Fruit fly (Drosophila melanogaster) whole organism, prepupa: ENCODE data around the gene CG7453.

ENCODE experiments used
- Blimp-1 ChIP-seq: fragments of 200-800 bp; sonication (Bioruptor generic); optimal IDR thresholded peaks from 3 replicates; lab custom pipeline; 2017; ENCODE audit warnings: missing biosample characterization, missing genetic modification characterization, mild to moderate bottlenecking, moderate library complexity, missing genetic modification reagents
- CG34406 ChIP-seq: fragments of 200-800 bp; sonication (Bioruptor generic); optimal IDR thresholded peaks from 3 replicates; lab custom pipeline; 2016; ENCODE audit warnings: missing biosample characterization, missing genetic modification characterization
- Hr38 ChIP-seq: sonication (Bioruptor generic); optimal IDR thresholded peaks from 2 replicates; lab custom pipeline; 2016; ENCODE audit warnings: missing biosample characterization, missing genetic modification characterization
- eg ChIP-seq: fragments of 200-800 bp; sonication (Bioruptor generic); IDR thresholded peaks from 3 replicates; pipeline ENCODE4 v1.3.6; 2022; ENCODE audit warnings: missing biosample characterization, missing genetic modification characterization
- esn ChIP-seq: fragments of 200-800 bp; sonication (Bioruptor generic); optimal IDR thresholded peaks from 2 replicates; lab custom pipeline; 2016; ENCODE audit warnings: missing biosample characterization, mild to moderate bottlenecking, missing genetic modification characterization, moderate library complexity
- ss ChIP-seq, 2 experiments: fragments of 200-800 bp; sonication (Bioruptor generic); optimal IDR thresholded peaks; 2 replicates in 1 of 2; 3 replicates in 1 of 2; lab custom pipeline; 2017 to 2018; ENCODE audit warnings: mild to moderate bottlenecking in 2 of 2, missing biosample characterization in 2 of 2, missing genetic modification characterization in 2 of 2, moderate library complexity in 1 of 2

dm6 chrX:19167032-19167568 is 12.9 kb upstream of the CG7453 start, which contains the start of gene RhoGAP18B:
- TF ChIP-seq CG34406 = no peak
- no peak for TF ChIP-seq eg (GFP tag; lab: Robert Waterston, UW)
- TF ChIP-seq esn (GFP tag; lab: Kevin White, UChicago) = no peak
- no peak for TF ChIP-seq ss (GFP tag; optimal IDR thresholded peaks at IDR 0.05; lab: Kevin White, UChicago)
- no peak for TF ChIP-seq Hr38 (GFP tag; lab: Kevin White, UChicago)
- no peak for TF ChIP-seq Blimp-1
